Worm (Caenorhabditis elegans) whole organism, L4 larva: ENCODE results near the gene gakh-1.

ENCODE experiments used
- D1046.2 ChIP-seq: fragments of 200-800 bp; sonication (Bioruptor generic); IDR thresholded peaks from 2 replicates; pipeline ENCODE4 v1.3.6; 2022; ENCODE audit warnings: missing genetic modification characterization, missing compliant biosample characterization
- F44E2.7 ChIP-seq: fragments of 200-800 bp; sonication (Bioruptor generic); IDR thresholded peaks from 2 replicates; pipeline ENCODE4 v2.1.2; 2022; ENCODE audit warnings: missing genetic modification characterization, missing compliant biosample characterization
- F49E8.2 ChIP-seq: sonication (generic microtip); optimal IDR thresholded peaks from 2 replicates; lab custom pipeline; 2016; ENCODE audit warnings: missing compliant biosample characterization, mild to moderate bottlenecking, missing genetic modification characterization, borderline replicate concordance
- R02D3.7 ChIP-seq: fragments of 150-350 bp; sonication (generic microtip); optimal IDR thresholded peaks from 3 replicates; lab custom pipeline; 2014; ENCODE audit warnings: missing biosample characterization, missing genetic modification characterization
- Y5F2A.4 ChIP-seq: fragments of 200-800 bp; sonication (Bioruptor generic); optimal IDR thresholded peaks from 2 replicates; lab custom pipeline; 2018; ENCODE audit warnings: mild to moderate bottlenecking, missing genetic modification characterization, missing compliant biosample characterization
- Y75B8A.6 ChIP-seq: fragments of 200-800 bp; sonication (Bioruptor generic); IDR thresholded peaks from 2 replicates; pipeline ENCODE4 v1.3.6; 2022; ENCODE audit warnings: missing genetic modification reagents, missing genetic modification characterization, missing compliant biosample characterization
- aha-1 ChIP-seq: fragments of 150-350 bp; peaks from one replicate; lab custom pipeline; 2014; ENCODE audit warnings: missing biosample characterization, missing genetic modification characterization
- aly-2 ChIP-seq: sonication (generic microtip); optimal IDR thresholded peaks from 2 replicates; lab custom pipeline; 2018; ENCODE audit warnings: missing biosample characterization, missing genetic modification characterization
- arid-1 ChIP-seq: fragments of 200-800 bp; sonication (Bioruptor generic); conservative IDR thresholded peaks from 2 replicates; pipeline ENCODE4 v1.3.6; 2022; ENCODE audit warnings: missing genetic modification reagents, missing genetic modification characterization, missing compliant biosample characterization
- ceh-28 ChIP-seq: fragments of 150-350 bp; optimal IDR thresholded peaks from 2 replicates; lab custom pipeline; 2014; ENCODE audit warnings: missing biosample characterization, missing genetic modification reagents, missing genetic modification characterization
- ceh-32 ChIP-seq: sonication (generic microtip); optimal IDR thresholded peaks from 2 replicates; lab custom pipeline; 2016; ENCODE audit warnings: mild to moderate bottlenecking, missing genetic modification characterization, missing compliant biosample characterization; ENCODE audit not compliant: poor library complexity
- ceh-62 ChIP-seq: sonication (generic microtip); optimal IDR thresholded peaks from 2 replicates; lab custom pipeline; 2017; ENCODE audit warnings: missing biosample characterization, missing genetic modification characterization
- ceh-82 ChIP-seq: sonication (generic microtip); optimal IDR thresholded peaks from 2 replicates; lab custom pipeline; 2017; ENCODE audit warnings: missing biosample characterization, missing genetic modification characterization
- ctbp-1 ChIP-seq: fragments of 200-800 bp; sonication (Bioruptor generic); IDR thresholded peaks from 2 replicates; pipeline ENCODE4 v1.3.6; 2022; ENCODE audit warnings: missing genetic modification reagents, missing genetic modification characterization, missing compliant biosample characterization
- daf-12 ChIP-seq: fragments of 150-350 bp; optimal IDR thresholded peaks from 2 replicates; lab custom pipeline; 2014; ENCODE audit warnings: missing biosample characterization, missing genetic modification reagents, missing genetic modification characterization
- daf-8 ChIP-seq: fragments of 200-800 bp; sonication (Bioruptor generic); IDR thresholded peaks from 2 replicates; pipeline ENCODE4 v1.3.6; 2022; ENCODE audit warnings: missing genetic modification characterization, missing compliant biosample characterization
- dmd-9 ChIP-seq: fragments of 200-800 bp; sonication (Bioruptor generic); IDR thresholded peaks from 2 replicates; pipeline ENCODE4 v1.3.6; 2022; ENCODE audit warnings: missing genetic modification reagents, missing genetic modification characterization, missing compliant biosample characterization
- egl-43 ChIP-seq: fragments of 200-800 bp; sonication (Bioruptor generic); IDR thresholded peaks from 2 replicates; pipeline ENCODE4 v1.3.6; 2022; ENCODE audit warnings: missing genetic modification reagents, missing genetic modification characterization, missing compliant biosample characterization
- gei-8 ChIP-seq: fragments of 200-800 bp; sonication (Bioruptor generic); optimal IDR thresholded peaks from 2 replicates; lab custom pipeline; 2018; ENCODE audit warnings: mild to moderate bottlenecking, missing genetic modification characterization, missing compliant biosample characterization
- hmg-1.1 ChIP-seq: fragments of 200-800 bp; sonication (Bioruptor generic); IDR thresholded peaks from 2 replicates; pipeline ENCODE4 v1.3.6; 2022; ENCODE audit warnings: missing genetic modification reagents, missing genetic modification characterization, missing compliant biosample characterization
- lin-39 ChIP-seq: fragments of 150-350 bp; optimal IDR thresholded peaks from 2 replicates; lab custom pipeline; 2014; ENCODE audit warnings: missing biosample characterization, missing genetic modification reagents, missing genetic modification characterization
- madf-5 ChIP-seq, 2 experiments: fragments of 200-800 bp; sonication (Bioruptor generic); IDR thresholded peaks; 2 replicates each; pipeline ENCODE4 v1.3.6; 2022; ENCODE audit warnings: missing compliant biosample characterization in 2 of 2, missing genetic modification characterization in 2 of 2
- mep-1 ChIP-seq: fragments of 150-350 bp; sonication (generic microtip); optimal IDR thresholded peaks from 3 replicates; lab custom pipeline; 2014; ENCODE audit warnings: missing biosample characterization, missing genetic modification characterization
- mxl-2 ChIP-seq: fragments of 200-800 bp; sonication (Bioruptor generic); conservative IDR thresholded peaks from 2 replicates; pipeline ENCODE4 v1.3.6; 2022; ENCODE audit warnings: missing genetic modification reagents, missing genetic modification characterization, missing compliant biosample characterization
- mxl-3 ChIP-seq: fragments of 200-800 bp; sonication (Bioruptor generic); optimal IDR thresholded peaks from 2 replicates; lab custom pipeline; 2018; ENCODE audit warnings: mild to moderate bottlenecking, missing genetic modification characterization, missing compliant biosample characterization
- nhr-102 ChIP-seq: sonication (generic microtip); optimal IDR thresholded peaks from 2 replicates; lab custom pipeline; 2016; ENCODE audit warnings: mild to moderate bottlenecking, missing genetic modification characterization, moderate library complexity, missing compliant biosample characterization
- nhr-11 ChIP-seq: fragments of 150-350 bp; optimal IDR thresholded peaks from 2 replicates; lab custom pipeline; 2014; ENCODE audit warnings: missing biosample characterization, missing genetic modification characterization
- nhr-25 ChIP-seq: sonication (generic microtip); optimal IDR thresholded peaks from 2 replicates; lab custom pipeline; 2017; ENCODE audit warnings: missing genetic modification characterization, mild to moderate bottlenecking, missing compliant biosample characterization, antibody characterized with exemption, moderate library complexity, borderline replicate concordance; ENCODE audit not compliant: insufficient read depth
- nhr-42 ChIP-seq: fragments of 200-800 bp; sonication (Bioruptor generic); IDR thresholded peaks from 2 replicates; pipeline ENCODE4 v1.3.6; 2022; ENCODE audit warnings: missing genetic modification characterization, missing compliant biosample characterization
- nhr-6 ChIP-seq: fragments of 150-350 bp; optimal IDR thresholded peaks from 2 replicates; lab custom pipeline; 2014; ENCODE audit warnings: missing biosample characterization, missing genetic modification characterization
- nhr-77 ChIP-seq: fragments of 150-350 bp; optimal IDR thresholded peaks from 2 replicates; lab custom pipeline; 2014; ENCODE audit warnings: missing biosample characterization, missing genetic modification characterization
- php-3 ChIP-seq: fragments of 200-800 bp; sonication (Bioruptor generic); IDR thresholded peaks from 2 replicates; pipeline ENCODE4 v1.3.6; 2022; ENCODE audit warnings: missing genetic modification reagents, missing genetic modification characterization, missing compliant biosample characterization
- saeg-2 ChIP-seq: fragments of 200-800 bp; sonication (Bioruptor generic); IDR thresholded peaks from 2 replicates; pipeline ENCODE4 v1.3.6; 2022; ENCODE audit warnings: missing genetic modification reagents, missing genetic modification characterization, missing compliant biosample characterization
- sdz-12 ChIP-seq: fragments of 200-800 bp; sonication (Bioruptor generic); optimal IDR thresholded peaks from 2 replicates; lab custom pipeline; 2018; ENCODE audit warnings: mild to moderate bottlenecking, missing genetic modification characterization, missing compliant biosample characterization
- tag-97 ChIP-seq: fragments of 200-800 bp; sonication (Bioruptor generic); IDR thresholded peaks from 2 replicates; pipeline ENCODE4 v1.3.6; 2022; ENCODE audit warnings: missing genetic modification characterization, missing compliant biosample characterization
- unc-130 ChIP-seq: sonication (generic microtip); optimal IDR thresholded peaks from 2 replicates; lab custom pipeline; 2016; ENCODE audit warnings: missing genetic modification reagents, missing genetic modification characterization, missing compliant biosample characterization
- unc-39 ChIP-seq: sonication (generic microtip); optimal IDR thresholded peaks from 2 replicates; lab custom pipeline; 2017; ENCODE audit warnings: missing biosample characterization, missing genetic modification characterization
- unc-62 ChIP-seq, 3 experiments: fragments of 150-350 bp in 1 of 3; sonication (generic microtip); optimal IDR thresholded peaks in 2 of 3; peaks in 1 of 3; 1 replicate in 1 of 3; 2 replicates in 2 of 3; lab custom pipeline; 2014 to 2017; ENCODE audit warnings: missing biosample characterization in 3 of 3, missing genetic modification characterization in 3 of 3, missing genetic modification reagents in 3 of 3, missing genotype in 1 of 3
- zip-11 ChIP-seq: fragments of 200-800 bp; sonication (Bioruptor generic); IDR thresholded peaks from 2 replicates; pipeline ENCODE4 v1.3.6; 2022; ENCODE audit warnings: missing genetic modification characterization, missing compliant biosample characterization
- ztf-7 ChIP-seq: fragments of 150-350 bp; optimal IDR thresholded peaks from 2 replicates; lab custom pipeline; 2014; ENCODE audit warnings: missing biosample characterization, missing genetic modification characterization

Gene gakh-1

DNA sequence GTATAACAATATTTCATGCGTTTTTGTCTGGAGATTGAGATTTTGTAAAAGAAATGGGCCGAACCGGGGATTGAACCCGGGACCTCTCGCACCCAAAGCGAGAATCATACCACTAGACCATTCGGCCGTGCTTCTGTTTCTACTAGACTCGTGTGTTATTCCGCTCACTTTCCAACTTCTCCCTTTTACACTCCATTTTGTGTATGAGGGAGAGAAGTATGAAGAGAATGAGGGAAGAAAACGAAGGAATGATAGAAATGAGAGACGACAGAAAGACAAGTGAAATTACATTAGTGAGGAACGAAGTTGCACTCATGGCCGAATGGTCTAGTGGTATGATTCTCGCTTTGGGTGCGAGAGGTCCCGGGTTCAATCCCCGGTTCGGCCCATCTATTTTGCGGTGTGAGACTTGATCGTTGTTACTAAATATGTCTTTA, 18.9 kb downstream of the gakh-1 start (continued):
- no peak for TF ChIP-seq daf-8 (GFP tag; lab: Robert Waterston, UW)
- no peak for TF ChIP-seq aly-2
- TF ChIP-seq unc-130 (GFP tag; lab: Kevin White, UChicago): peak; percentile 73
- peak; percentile 98 for TF ChIP-seq ctbp-1
- TF ChIP-seq sdz-12 (GFP tag; lab: Kevin White, UChicago): peak; percentile 76
- peak; percentile 82 for TF ChIP-seq F49E8.2 (tag; lab: Kevin White, UChicago)
- TF ChIP-seq mxl-2 (GFP tag; lab: Robert Waterston, UW): peak; percentile 81
- TF ChIP-seq madf-5 (GFP tag; IDR thresholded peaks at IDR 0.05; lab: Robert Waterston, UW): peak; percentile 57 to 84; a peak in 3 of 4 replicates
- TF ChIP-seq dmd-9 (GFP tag; lab: Robert Waterston, UW): peak; percentile 86
- no peak for TF ChIP-seq daf-12 (tag; lab: Kevin White, UChicago)
- TF ChIP-seq Y75B8A.6: peak; percentile 76; the same call in 1 of the 2 replicates
- peak; percentile 98 for TF ChIP-seq egl-43 (GFP tag; lab: Robert Waterston, UW)
- peak; percentile 83 for TF ChIP-seq php-3 (GFP tag; lab: Robert Waterston, UW)
- 0 out of 2 replicates have a peak, but pooled peaks have one; percentile 26 for TF ChIP-seq zip-11 (GFP tag; lab: Robert Waterston, UW)
- TF ChIP-seq F44E2.7 (GFP tag; lab: Robert Waterston, UW): 0 out of 2 replicates have a peak, but pooled peaks have one; percentile 59
- peak; percentile 87; the same call in 1 of the 2 replicates for TF ChIP-seq saeg-2 (GFP tag; lab: Robert Waterston, UW)
- TF ChIP-seq hmg-1.1 (GFP tag; lab: Robert Waterston, UW): peak; percentile 98
- TF ChIP-seq lin-39: no peak
- peak; percentile 47; the same call in 1 of the 2 replicates for TF ChIP-seq D1046.2 (GFP tag; lab: Robert Waterston, UW)
- TF ChIP-seq nhr-42 (GFP tag; lab: Robert Waterston, UW): peak; percentile 83
- TF ChIP-seq gei-8 (GFP tag; lab: Kevin White, UChicago): peak; percentile 93
- peak; percentile 70 for TF ChIP-seq arid-1 (GFP tag; lab: Robert Waterston, UW)
- no peak for TF ChIP-seq ceh-82 (tag; lab: Kevin White, UChicago)
- TF ChIP-seq ztf-7 (tag; lab: Kevin White, UChicago): peak; percentile 89
- no peak for TF ChIP-seq ceh-62
- TF ChIP-seq nhr-11: peak; percentile 82

DNA sequence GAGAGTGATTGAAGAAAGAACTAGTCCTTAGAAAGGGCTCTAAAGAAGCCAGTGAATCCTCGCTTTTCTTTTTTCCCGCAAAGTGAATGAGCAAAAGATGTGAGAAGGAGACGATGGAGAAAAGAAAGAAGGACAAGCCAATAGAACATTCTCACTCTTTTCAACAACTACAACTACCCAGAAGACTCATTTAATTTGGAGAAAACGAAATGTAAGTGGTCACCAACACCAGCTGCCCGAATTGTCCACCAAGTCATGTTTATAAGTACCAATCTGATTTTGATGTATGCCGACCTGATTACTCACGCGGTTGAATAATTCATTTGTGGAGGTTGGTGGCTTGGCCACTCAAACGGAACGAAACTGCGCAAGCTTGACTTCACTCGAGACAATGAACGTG, 20.3 kb downstream of the gakh-1 start:
- TF ChIP-seq F44E2.7 (GFP tag; lab: Robert Waterston, UW) (no peak), mep-1 (tag; lab: Kevin White, UChicago) (no peak), unc-39 (tag; lab: Kevin White, UChicago) (no peak), ceh-32 (tag; lab: Kevin White, UChicago) (no peak), nhr-102 (tag; lab: Kevin White, UChicago) (no peak), nhr-6 (tag; lab: Kevin White, UChicago) (no peak), sdz-12 (GFP tag; lab: Kevin White, UChicago) (no peak), tag-97 (GFP tag; lab: Robert Waterston, UW) (no peak), nhr-77 (tag; lab: Kevin White, UChicago) (no peak), lin-39 (no peak), aha-1 (tag; lab: Kevin White, UChicago) (no peak), daf-8 (GFP tag; lab: Robert Waterston, UW) (no peak), Y5F2A.4 (GFP tag; lab: Kevin White, UChicago) (no peak), mxl-3 (GFP tag; lab: Kevin White, UChicago) (no peak), R02D3.7 (tag; lab: Kevin White, UChicago) (no peak), daf-12 (tag; lab: Kevin White, UChicago) (no peak)

ce11 chrX:5803492-5803891, 21.2 kb downstream of the gakh-1 start:
- TF ChIP-seq nhr-25 (peak; percentile 81), unc-62 (GFP tag; optimal IDR thresholded peaks at IDR 0.05 in 1 of 2; lab: Kevin White, UChicago) (peak in 1 of 2 experiments; percentile 96), unc-62 (tag; optimal IDR thresholded peaks at IDR 0.05; lab: Kevin White, UChicago) (no peak), F44E2.7 (GFP tag; lab: Robert Waterston, UW) (no peak), ceh-28 (no peak)
